Worm (Caenorhabditis elegans): ENCODE measurements around the gene srj-6.

srj-6 gene

DNA sequence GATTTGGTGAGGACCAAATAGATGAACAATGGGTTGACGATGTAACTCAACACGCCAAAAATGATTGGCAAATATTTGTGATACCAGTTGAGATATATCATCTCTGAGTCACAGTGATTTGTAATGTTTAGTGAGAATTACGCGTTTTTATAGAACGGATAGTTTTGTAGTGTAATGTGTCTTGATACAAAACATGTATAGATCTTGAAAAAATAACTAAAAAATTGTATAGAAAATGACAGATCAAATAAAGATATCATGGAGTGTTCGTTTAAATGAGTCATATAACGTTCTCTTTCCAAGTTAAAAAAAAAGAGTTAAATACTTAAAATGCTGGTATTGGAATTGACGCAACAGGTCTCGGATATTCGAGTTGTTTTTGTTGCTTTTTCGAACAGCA lies at the start of gene srj-6:
Gene srj-6 (minus strand): TSS at position 101 of the 400 bp plus-strand sequence.
- TF ChIP-seq klf-2 (GFP tag; conservative IDR thresholded peaks at IDR 0.05) (no peak), flt-1 (GFP tag; IDR thresholded peaks at IDR 0.05) (no peak), ztf-29 (GFP tag; IDR thresholded peaks at IDR 0.05) (no peak), T22C8.4 (GFP tag; IDR thresholded peaks at IDR 0.05) (no peak), tab-1 (GFP tag; IDR thresholded peaks at IDR 0.05) (no peak), med-1 (GFP tag; optimal IDR thresholded peaks at IDR 0.05; ENCODE audit: insufficient read depth) (no peak), cog-1 (tag; optimal IDR thresholded peaks at IDR 0.05) (no peak), ref-1 (GFP tag; conservative IDR thresholded peaks at IDR 0.05) (no peak), ztf-23 (GFP tag; IDR thresholded peaks at IDR 0.05) (no peak)

ce11 chrV:702260-702659 lies 48.0 kb upstream of the srj-6 start, which contains the start of gene srbc-37:
Gene srbc-37 (plus strand): TSS chrV:702560.
- TF ChIP-seq klf-2 (GFP tag; conservative IDR thresholded peaks at IDR 0.05) (no peak), flt-1 (GFP tag; IDR thresholded peaks at IDR 0.05) (no peak), cog-1 (tag; optimal IDR thresholded peaks at IDR 0.05) (no peak), T22C8.4 (GFP tag; IDR thresholded peaks at IDR 0.05) (no peak), med-1 (GFP tag; optimal IDR thresholded peaks at IDR 0.05; ENCODE audit: insufficient read depth) (no peak), ztf-29 (GFP tag; IDR thresholded peaks at IDR 0.05) (no peak), ref-1 (GFP tag; conservative IDR thresholded peaks at IDR 0.05) (no peak), ztf-23 (GFP tag; IDR thresholded peaks at IDR 0.05) (no peak), tab-1 (GFP tag; IDR thresholded peaks at IDR 0.05) (no peak)

DNA sequence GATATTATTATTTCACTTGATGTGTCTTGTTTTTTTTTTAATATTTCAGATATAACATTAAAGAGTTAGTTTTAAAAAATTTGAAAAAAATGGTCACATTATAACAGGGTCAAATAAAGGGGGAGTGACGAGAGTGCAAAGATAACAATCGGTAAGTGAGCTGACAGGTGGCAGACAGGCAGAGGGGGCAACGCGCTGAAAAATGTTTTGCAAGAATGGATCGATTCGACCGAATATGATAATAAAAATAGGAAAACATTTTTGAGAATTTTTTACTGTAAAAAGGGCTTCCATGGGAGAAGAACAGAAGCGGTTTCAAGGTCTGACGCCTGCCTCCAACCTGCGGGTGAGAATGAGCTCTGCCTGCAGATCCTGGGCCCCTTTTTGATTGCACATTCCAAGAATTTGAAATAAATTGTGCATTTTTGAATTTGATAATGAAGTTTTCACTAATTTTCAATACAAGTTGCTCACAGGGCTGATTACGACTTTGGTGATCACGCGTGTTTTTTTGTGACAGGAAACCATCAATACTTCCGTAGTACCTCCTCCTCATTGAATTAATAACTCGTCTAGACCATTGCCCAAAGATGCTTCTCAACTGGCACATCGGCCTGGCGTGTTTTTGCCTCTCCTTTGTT lies 45.3 kb upstream of the srj-6 start, which contains the start of the genes ugt-29 and srx-5:
Gene ugt-29 (minus strand): TSS at position 101 of the 641 bp plus-strand sequence.
Gene srx-5 (plus strand): TSS at position 591 of the 641 bp plus-strand sequence.
- TF ChIP-seq ztf-29 (GFP tag; IDR thresholded peaks at IDR 0.05) (no peak), cog-1 (tag; optimal IDR thresholded peaks at IDR 0.05) (no peak), ref-1 (GFP tag; conservative IDR thresholded peaks at IDR 0.05) (no peak), tab-1 (GFP tag; IDR thresholded peaks at IDR 0.05) (no peak), T22C8.4 (GFP tag; IDR thresholded peaks at IDR 0.05) (no peak)

DNA sequence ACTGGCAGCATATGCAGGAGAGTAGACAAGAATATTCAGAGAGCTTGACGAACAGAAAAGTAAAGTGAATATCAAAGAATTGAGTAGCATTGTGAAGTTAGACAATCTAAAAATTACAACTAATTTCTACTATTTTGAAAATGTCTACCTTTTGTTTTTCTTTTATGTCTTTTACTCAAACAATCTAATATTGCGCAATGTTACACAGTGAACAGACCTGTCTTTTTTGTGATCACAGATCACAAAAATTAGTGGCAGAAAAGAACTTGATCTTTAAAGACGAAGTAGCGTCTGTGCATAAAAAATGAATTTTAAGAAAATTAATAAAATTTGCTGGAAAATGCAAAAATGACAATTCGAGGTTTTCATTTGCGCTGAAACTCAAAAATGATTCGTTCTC lies 44.7 kb upstream of the srj-6 start:
- TF ChIP-seq cog-1 (tag; optimal IDR thresholded peaks at IDR 0.05) (no peak), ref-1 (GFP tag; conservative IDR thresholded peaks at IDR 0.05) (no peak)

- TF ChIP-seq ztf-29 (GFP tag; IDR thresholded peaks at IDR 0.05) (no peak), cog-1 (tag; optimal IDR thresholded peaks at IDR 0.05) (no peak), med-1 (GFP tag; optimal IDR thresholded peaks at IDR 0.05; ENCODE audit: insufficient read depth) (no peak), flt-1 (GFP tag; IDR thresholded peaks at IDR 0.05) (no peak), ref-1 (GFP tag; conservative IDR thresholded peaks at IDR 0.05) (no peak), tab-1 (GFP tag; IDR thresholded peaks at IDR 0.05) (no peak), ztf-23 (GFP tag; IDR thresholded peaks at IDR 0.05) (no peak), klf-2 (GFP tag; conservative IDR thresholded peaks at IDR 0.05) (no peak), T22C8.4 (GFP tag; IDR thresholded peaks at IDR 0.05) (no peak)
Measured at ce11 chrV:695914-696313, 41.6 kb upstream of the srj-6 start, which contains the start of gene srj-52. Gene srj-52 (minus strand): TSS chrV:696014.

DNA sequence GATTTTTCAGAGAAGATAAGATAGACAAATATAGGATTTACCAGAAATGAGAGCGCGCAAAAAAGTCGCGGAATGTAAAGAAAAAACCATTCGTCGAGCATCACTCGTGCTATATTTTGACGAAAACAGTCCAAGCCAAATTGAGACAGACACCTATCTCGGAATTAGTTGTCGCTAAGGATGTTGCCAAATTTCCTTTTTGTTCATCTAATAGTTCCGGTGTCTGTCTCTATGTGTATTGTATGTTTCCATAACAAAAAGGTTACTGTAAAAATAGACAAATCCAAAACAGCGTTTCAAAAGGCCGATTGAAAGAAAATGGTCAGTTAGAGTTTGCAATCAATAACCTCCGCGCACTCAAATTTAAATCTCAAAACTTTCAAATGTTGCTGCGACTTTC lies 40.3 kb upstream of the srj-6 start, which contains the start of gene srj-53:
Gene srj-53 (minus strand): TSS at position 101 of the 400 bp plus-strand sequence.
- no peak for TF ChIP-seq T22C8.4 (GFP tag; IDR thresholded peaks at IDR 0.05)
- TF ChIP-seq ztf-29 (GFP tag; IDR thresholded peaks at IDR 0.05): no peak
- TF ChIP-seq ztf-23 (GFP tag; IDR thresholded peaks at IDR 0.05): no peak
- TF ChIP-seq cog-1 (tag; optimal IDR thresholded peaks at IDR 0.05): no peak
- no peak for TF ChIP-seq med-1 (GFP tag; optimal IDR thresholded peaks at IDR 0.05; ENCODE audit: insufficient read depth)
- TF ChIP-seq ref-1 (GFP tag; conservative IDR thresholded peaks at IDR 0.05): no peak
- TF ChIP-seq tab-1 (GFP tag; IDR thresholded peaks at IDR 0.05): no peak
- no peak for TF ChIP-seq klf-2 (GFP tag; conservative IDR thresholded peaks at IDR 0.05)
- no peak for TF ChIP-seq flt-1 (GFP tag; IDR thresholded peaks at IDR 0.05)

ce11 chrV:692720-693422 lies 38.6 kb upstream of the srj-6 start, which contains the start of gene srx-4:
Gene srx-4 (minus strand): TSS chrV:692770.
- no peak for TF ChIP-seq cog-1 (tag; optimal IDR thresholded peaks at IDR 0.05)
- TF ChIP-seq T22C8.4 (GFP tag; IDR thresholded peaks at IDR 0.05): no peak
- no peak for TF ChIP-seq med-1 (GFP tag; optimal IDR thresholded peaks at IDR 0.05; ENCODE audit: insufficient read depth)
- no peak for TF ChIP-seq tab-1 (GFP tag; IDR thresholded peaks at IDR 0.05)
- TF ChIP-seq ztf-23 (GFP tag; IDR thresholded peaks at IDR 0.05): no peak
- TF ChIP-seq klf-2 (GFP tag; conservative IDR thresholded peaks at IDR 0.05): no peak
- no peak for TF ChIP-seq ztf-29 (GFP tag; IDR thresholded peaks at IDR 0.05)
- no peak for TF ChIP-seq flt-1 (GFP tag; IDR thresholded peaks at IDR 0.05)
- TF ChIP-seq ref-1 (GFP tag; conservative IDR thresholded peaks at IDR 0.05): no peak

DNA sequence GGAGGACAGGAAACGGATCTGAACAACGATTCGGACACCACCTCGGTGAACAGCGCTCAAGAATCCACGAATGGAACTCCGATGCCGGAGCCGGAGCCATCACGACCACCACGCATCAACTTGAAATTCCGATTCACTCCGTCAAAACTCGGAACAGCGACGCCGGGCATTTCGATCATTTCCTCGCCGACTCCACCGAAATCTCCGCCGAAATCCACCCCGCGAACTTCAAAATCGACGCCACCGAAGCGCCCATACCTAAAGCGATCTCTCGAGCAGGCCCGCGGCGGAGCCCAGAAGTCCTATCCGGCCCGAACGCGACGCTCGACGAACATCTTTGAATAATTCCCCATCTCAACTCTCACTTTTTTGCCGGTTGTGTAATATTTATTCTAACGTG lies 35.2 kb upstream of the srj-6 start:
- no peak for TF ChIP-seq ztf-29 (GFP tag; IDR thresholded peaks at IDR 0.05)
- no peak for TF ChIP-seq flt-1 (GFP tag; IDR thresholded peaks at IDR 0.05)
- TF ChIP-seq tab-1 (GFP tag; IDR thresholded peaks at IDR 0.05): no peak
- no peak for TF ChIP-seq klf-2 (GFP tag; conservative IDR thresholded peaks at IDR 0.05)
- no peak for TF ChIP-seq cog-1 (tag; optimal IDR thresholded peaks at IDR 0.05)
- TF ChIP-seq T22C8.4 (GFP tag; IDR thresholded peaks at IDR 0.05): no peak
- no peak for TF ChIP-seq ref-1 (GFP tag; conservative IDR thresholded peaks at IDR 0.05)
- no peak for TF ChIP-seq med-1 (GFP tag; optimal IDR thresholded peaks at IDR 0.05; ENCODE audit: insufficient read depth)
- TF ChIP-seq ztf-23 (GFP tag; IDR thresholded peaks at IDR 0.05): no peak

DNA sequence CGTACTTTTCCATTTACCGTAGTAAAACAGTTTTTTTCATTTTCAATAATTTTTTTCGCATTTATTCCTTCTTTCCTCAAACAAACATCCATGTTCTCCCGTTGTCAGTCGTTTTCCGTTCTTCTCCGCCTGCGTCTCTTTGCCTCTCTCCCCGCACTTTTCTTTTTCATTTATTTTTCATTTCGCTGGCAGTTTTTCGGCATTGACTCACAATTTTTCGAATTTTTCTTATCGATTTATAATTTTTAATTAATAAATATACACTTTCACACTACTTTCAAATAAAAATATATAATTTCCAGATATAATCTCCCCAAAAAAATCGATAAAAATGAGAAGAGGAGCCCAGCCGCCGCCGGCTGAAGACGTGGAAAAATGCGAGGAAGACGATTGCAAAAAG lies 33.1 kb upstream of the srj-6 start, which contains the start of gene H25P19.1:
Gene H25P19.1 (plus strand): TSS at position 301 of the 400 bp plus-strand sequence.
- TF ChIP-seq flt-1 (GFP tag; IDR thresholded peaks at IDR 0.05) (no peak), ref-1 (GFP tag; conservative IDR thresholded peaks at IDR 0.05) (no peak), tab-1 (GFP tag; IDR thresholded peaks at IDR 0.05) (no peak), med-1 (GFP tag; optimal IDR thresholded peaks at IDR 0.05; ENCODE audit: insufficient read depth) (no peak), T22C8.4 (GFP tag; IDR thresholded peaks at IDR 0.05) (no peak), ztf-23 (GFP tag; IDR thresholded peaks at IDR 0.05) (no peak), cog-1 (tag; optimal IDR thresholded peaks at IDR 0.05) (no peak), ztf-29 (GFP tag; IDR thresholded peaks at IDR 0.05) (no peak), klf-2 (GFP tag; conservative IDR thresholded peaks at IDR 0.05) (no peak)
